Worm (Caenorhabditis elegans) whole organism, L1 larva: ENCODE results near the gene F56D5.3.

Experiments used
- F16B12.6 ChIP-seq: fragments of 150-350 bp; optimal IDR thresholded peaks from 2 replicates; lab custom pipeline; 2014; ENCODE audit warnings: missing biosample characterization, missing genetic modification characterization
- Y116A8C.19 ChIP-seq: sonication (generic microtip); optimal IDR thresholded peaks from 2 replicates; lab custom pipeline; 2016; ENCODE audit warnings: missing compliant biosample characterization, missing genetic modification characterization, borderline replicate concordance
- alr-1 ChIP-seq: fragments of 200-800 bp; sonication (Bioruptor generic); optimal IDR thresholded peaks from 2 replicates; lab custom pipeline; 2018; ENCODE audit warnings: borderline replicate concordance, mild to moderate bottlenecking, missing genetic modification characterization, missing compliant biosample characterization
- ceh-63 ChIP-seq: fragments of 200-800 bp; sonication (Bioruptor generic); optimal IDR thresholded peaks from 2 replicates; lab custom pipeline; 2018; ENCODE audit warnings: mild to moderate bottlenecking, missing genetic modification characterization, missing compliant biosample characterization
- ceh-88 ChIP-seq: fragments of 200-800 bp; sonication (Bioruptor generic); IDR thresholded peaks from 2 replicates; pipeline ENCODE4 v1.3.6; 2022; ENCODE audit warnings: missing genetic modification characterization, missing compliant biosample characterization
- ceh-90 ChIP-seq: sonication (generic microtip); optimal IDR thresholded peaks from 2 replicates; lab custom pipeline; 2016; ENCODE audit warnings: missing genetic modification characterization, missing compliant biosample characterization
- ces-1 ChIP-seq: fragments of 150-350 bp; optimal IDR thresholded peaks from 2 replicates; lab custom pipeline; 2014; ENCODE audit warnings: missing biosample characterization, missing genetic modification reagents, missing genetic modification characterization
- dpl-1 ChIP-seq, 3 experiments: fragments of 150-350 bp in 2 of 3; sonication (generic microtip) in 1 of 3; optimal IDR thresholded peaks; 2 replicates each; lab custom pipeline; 2014 to 2017; ENCODE audit warnings: missing biosample characterization in 3 of 3, missing genetic modification characterization in 3 of 3, missing genetic modification reagents in 3 of 3
- efl-1 ChIP-seq, 4 experiments: fragments of 150-350 bp; optimal IDR thresholded peaks in 3 of 4; peaks in 1 of 4; 1 replicate in 1 of 4; 2 replicates in 3 of 4; lab custom pipeline; 2014; ENCODE audit warnings: missing biosample characterization in 2 of 4, missing genetic modification characterization in 2 of 4, missing genetic modification reagents in 2 of 4
- egl-27 ChIP-seq, 2 experiments: fragments of 150-350 bp in 1 of 2; sonication (generic microtip); optimal IDR thresholded peaks; 3 replicates each; lab custom pipeline; 2017 to 2018; ENCODE audit warnings: missing biosample characterization in 2 of 2, missing genetic modification characterization in 2 of 2, missing genetic modification reagents in 2 of 2
- elt-3 ChIP-seq, 6 experiments: fragments of 150-350 bp in 1 of 6; sonication (generic microtip); optimal IDR thresholded peaks; 2 replicates each; lab custom pipeline; 2017 to 2018; ENCODE audit warnings: missing biosample characterization in 6 of 6, missing genetic modification characterization in 6 of 6, inconsistent platforms in 1 of 6
- fkh-4 ChIP-seq: sonication (generic microtip); optimal IDR thresholded peaks from 2 replicates; lab custom pipeline; 2016; ENCODE audit warnings: missing compliant biosample characterization, missing genetic modification characterization, borderline replicate concordance
- fos-1 ChIP-seq: fragments of 150-350 bp; optimal IDR thresholded peaks from 2 replicates; lab custom pipeline; 2014; ENCODE audit warnings: missing biosample characterization, missing genetic modification characterization
- hlh-17 ChIP-seq: fragments of 200-800 bp; sonication (Bioruptor generic); optimal IDR thresholded peaks from 2 replicates; lab custom pipeline; 2018; ENCODE audit warnings: missing genetic modification characterization, mild to moderate bottlenecking, missing compliant biosample characterization, moderate library complexity, borderline replicate concordance
- hlh-4 ChIP-seq: sonication (generic microtip); optimal IDR thresholded peaks from 2 replicates; lab custom pipeline; 2016; ENCODE audit warnings: mild to moderate bottlenecking, missing genetic modification characterization, missing compliant biosample characterization
- irx-1 ChIP-seq: sonication (generic microtip); optimal IDR thresholded peaks from 2 replicates; lab custom pipeline; 2016; ENCODE audit warnings: missing genetic modification characterization, missing compliant biosample characterization
- jun-1 ChIP-seq: fragments of 150-350 bp; optimal IDR thresholded peaks from 2 replicates; lab custom pipeline; 2014; ENCODE audit warnings: missing biosample characterization, missing genetic modification reagents, missing genetic modification characterization
- lin-14 ChIP-seq: fragments of 200-800 bp; sonication (Bioruptor generic); optimal IDR thresholded peaks from 2 replicates; lab custom pipeline; 2018; ENCODE audit warnings: mild to moderate bottlenecking, missing genetic modification characterization, moderate library complexity, missing compliant biosample characterization
- lin-15B ChIP-seq: fragments of 150-350 bp; sonication (generic microtip); optimal IDR thresholded peaks from 3 replicates; lab custom pipeline; 2014; ENCODE audit warnings: missing biosample characterization, missing genetic modification characterization
- lir-3 ChIP-seq: sonication (generic microtip); optimal IDR thresholded peaks from 2 replicates; lab custom pipeline; 2016; ENCODE audit warnings: mild to moderate bottlenecking, missing genetic modification characterization, moderate library complexity, missing compliant biosample characterization; ENCODE audit not compliant: poor library complexity
- lsy-2 ChIP-seq, 2 experiments: fragments of 150-350 bp; optimal IDR thresholded peaks; 2 replicates each; lab custom pipeline; 2014; ENCODE audit warnings: missing biosample characterization in 2 of 2, missing genetic modification characterization in 2 of 2
- mef-2 ChIP-seq: fragments of 150-350 bp; optimal IDR thresholded peaks from 2 replicates; lab custom pipeline; 2014; ENCODE audit warnings: missing biosample characterization, missing genetic modification characterization
- mep-1 ChIP-seq: fragments of 150-350 bp; optimal IDR thresholded peaks from 2 replicates; lab custom pipeline; 2014; ENCODE audit warnings: missing biosample characterization, missing genetic modification characterization
- nhr-11 ChIP-seq: fragments of 150-350 bp; optimal IDR thresholded peaks from 2 replicates; lab custom pipeline; 2014; ENCODE audit warnings: missing biosample characterization, missing genetic modification characterization
- nhr-20 ChIP-seq: sonication (generic microtip); optimal IDR thresholded peaks from 2 replicates; lab custom pipeline; 2016; ENCODE audit warnings: mild to moderate bottlenecking, missing genetic modification characterization, missing compliant biosample characterization
- nhr-47 ChIP-seq: sonication (generic microtip); optimal IDR thresholded peaks from 2 replicates; lab custom pipeline; 2016; ENCODE audit warnings: mild to moderate bottlenecking, missing genetic modification characterization, moderate library complexity, missing compliant biosample characterization
- nhr-71 ChIP-seq: sonication (generic microtip); optimal IDR thresholded peaks from 2 replicates; lab custom pipeline; 2016; ENCODE audit warnings: mild to moderate bottlenecking, missing genetic modification characterization, moderate library complexity, missing compliant biosample characterization
- nhr-77 ChIP-seq: fragments of 150-350 bp; optimal IDR thresholded peaks from 2 replicates; lab custom pipeline; 2014; ENCODE audit warnings: missing biosample characterization, missing genetic modification characterization
- nhr-84 ChIP-seq: sonication (generic microtip); optimal IDR thresholded peaks from 2 replicates; lab custom pipeline; 2017; ENCODE audit warnings: missing biosample characterization, missing genetic modification characterization
- nhr-90 ChIP-seq: sonication (generic microtip); optimal IDR thresholded peaks from 2 replicates; lab custom pipeline; 2016; ENCODE audit warnings: mild to moderate bottlenecking, missing genetic modification characterization, missing compliant biosample characterization; ENCODE audit not compliant: poor library complexity
- pax-3 ChIP-seq: fragments of 200-800 bp; sonication (Bioruptor generic); optimal IDR thresholded peaks from 2 replicates; lab custom pipeline; 2018; ENCODE audit warnings: mild to moderate bottlenecking, missing genetic modification characterization, moderate library complexity, missing compliant biosample characterization
- rnt-1 ChIP-seq: sonication (generic microtip); optimal IDR thresholded peaks from 2 replicates; lab custom pipeline; 2016; ENCODE audit warnings: mild to moderate bottlenecking, missing genetic modification characterization, moderate library complexity, missing compliant biosample characterization
- skn-1 ChIP-seq: fragments of 150-350 bp; optimal IDR thresholded peaks from 2 replicates; lab custom pipeline; 2014; ENCODE audit warnings: missing biosample characterization, missing genetic modification characterization
- snpc-4 ChIP-seq: fragments of 150-350 bp; optimal IDR thresholded peaks from 2 replicates; lab custom pipeline; 2014; ENCODE audit warnings: missing biosample characterization, missing genetic modification characterization
- swsn-7 ChIP-seq: sonication (generic microtip); optimal IDR thresholded peaks from 2 replicates; lab custom pipeline; 2016; ENCODE audit warnings: missing genetic modification characterization, missing compliant biosample characterization
- tbx-2 ChIP-seq: sonication (generic microtip); optimal IDR thresholded peaks from 2 replicates; lab custom pipeline; 2016; ENCODE audit warnings: missing genetic modification characterization, missing compliant biosample characterization
- unc-130 ChIP-seq: fragments of 150-350 bp; optimal IDR thresholded peaks from 2 replicates; lab custom pipeline; 2017; ENCODE audit warnings: missing biosample characterization, missing genetic modification characterization, inconsistent platforms
- unc-62 ChIP-seq: fragments of 150-350 bp; optimal IDR thresholded peaks from 2 replicates; lab custom pipeline; 2014; ENCODE audit warnings: missing biosample characterization, missing genetic modification reagents, missing genetic modification characterization
- vab-15 ChIP-seq: sonication (generic microtip); optimal IDR thresholded peaks from 2 replicates; lab custom pipeline; 2017; ENCODE audit warnings: missing genotype, mild to moderate bottlenecking, missing genetic modification characterization, missing compliant biosample characterization
- xbp-1 ChIP-seq: sonication (generic microtip); optimal IDR thresholded peaks from 2 replicates; lab custom pipeline; 2016; ENCODE audit warnings: missing genetic modification characterization, missing compliant biosample characterization
- ztf-4 ChIP-seq: fragments of 150-350 bp; optimal IDR thresholded peaks from 2 replicates; lab custom pipeline; 2014; ENCODE audit warnings: missing biosample characterization, missing genetic modification characterization

F56D5.3 gene

DNA sequence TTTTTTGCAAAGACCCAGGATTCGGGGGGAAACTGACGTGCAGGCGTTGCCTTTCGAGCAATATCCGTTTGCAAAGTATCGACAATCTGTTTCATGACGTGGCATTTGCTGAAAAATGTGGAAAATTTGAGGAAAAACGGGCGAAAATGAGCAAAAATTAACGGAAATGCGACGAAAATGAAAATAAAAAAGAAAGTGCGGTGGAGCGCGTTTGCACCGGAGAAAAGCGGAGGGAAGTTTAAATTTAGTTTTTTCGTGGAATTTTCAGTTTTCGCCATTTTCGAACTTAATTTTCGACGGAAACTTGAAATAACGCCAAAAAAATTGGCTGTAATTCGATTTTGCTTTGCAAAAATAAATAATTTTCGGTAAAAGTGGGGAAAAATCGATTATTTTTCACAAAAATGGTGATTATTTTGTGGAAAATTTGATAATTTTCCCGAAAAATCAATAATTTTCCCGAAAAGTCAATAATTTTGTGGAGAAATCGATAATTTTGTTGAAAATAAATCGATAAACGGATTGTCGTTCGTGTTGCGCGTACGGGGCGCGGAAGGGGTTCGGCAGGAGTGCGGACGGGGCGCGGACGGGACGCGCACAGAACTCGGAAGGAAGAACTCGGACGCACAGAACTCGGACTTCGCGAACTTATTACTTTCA lies 6.5 kb downstream of the F56D5.3 start (continued):
- TF ChIP-seq mep-1 (tag; lab: Kevin White, UChicago) = no peak
- TF ChIP-seq unc-130 (tag; lab: Kevin White, UChicago) = no peak
- TF ChIP-seq nhr-20 (tag; lab: Kevin White, UChicago) = no peak
- peak; percentile 10 for TF ChIP-seq swsn-7 (tag; lab: Kevin White, UChicago)
- no peak for TF ChIP-seq lir-3 (tag; lab: Kevin White, UChicago)
- TF ChIP-seq fos-1 (tag; lab: Kevin White, UChicago) = no peak
- no peak for TF ChIP-seq vab-15 (tag; lab: Kevin White, UChicago)
- peak; percentile 45 for TF ChIP-seq xbp-1 (tag; lab: Kevin White, UChicago)
- TF ChIP-seq alr-1 (tag; lab: Kevin White, UChicago) = no peak
- TF ChIP-seq nhr-90 (tag; lab: Kevin White, UChicago) = no peak
- TF ChIP-seq egl-27 (tag; optimal IDR thresholded peaks at IDR 0.05; lab: Kevin White, UChicago) = no peak
- TF ChIP-seq lin-14 (GFP tag; lab: Kevin White, UChicago) = no peak
- no peak for TF ChIP-seq ztf-4
- TF ChIP-seq lsy-2 (tag; optimal IDR thresholded peaks at IDR 0.05; lab: Kevin White, UChicago) = peak in 1 of 2 experiments; percentile 39
- no peak for TF ChIP-seq nhr-11 (tag; lab: Kevin White, UChicago)
- TF ChIP-seq fkh-4 (tag; lab: Kevin White, UChicago) = no peak
- TF ChIP-seq unc-62 = no peak
- TF ChIP-seq dpl-1 (GFP tag; optimal IDR thresholded peaks at IDR 0.05; lab: Kevin White, UChicago) = peak; percentile 87 to 90 (median 90)
- peak; percentile 57 for TF ChIP-seq nhr-47 (tag; lab: Kevin White, UChicago)
- no peak for TF ChIP-seq snpc-4
- no peak for TF ChIP-seq ceh-88 (GFP tag; lab: Robert Waterston, UW)
- TF ChIP-seq F16B12.6 (tag; lab: Kevin White, UChicago) = no peak
- TF ChIP-seq efl-1 (optimal IDR thresholded peaks at IDR 0.05; lab: Kevin White, UChicago) = peak; percentile 93 to 96
- peak; percentile 92 to 99 for TF ChIP-seq efl-1 (GFP tag; optimal IDR thresholded peaks at IDR 0.05 in 1 of 2; lab: Kevin White, UChicago)
- no peak for TF ChIP-seq ceh-90
- no peak for TF ChIP-seq jun-1
- no peak for TF ChIP-seq skn-1 (tag; lab: Kevin White, UChicago)
- peak; percentile 38 for TF ChIP-seq irx-1 (tag; lab: Kevin White, UChicago)
- peak; percentile 22 for TF ChIP-seq tbx-2 (tag; lab: Kevin White, UChicago)
- no peak for TF ChIP-seq Y116A8C.19
- no peak for TF ChIP-seq elt-3 (tag; optimal IDR thresholded peaks at IDR 0.05; lab: Kevin White, UChicago)
- TF ChIP-seq mef-2 (tag; lab: Kevin White, UChicago) = no peak
- TF ChIP-seq nhr-71 (tag; lab: Kevin White, UChicago) = peak; percentile 49
- TF ChIP-seq hlh-4 (tag; lab: Kevin White, UChicago) = no peak
- TF ChIP-seq pax-3 (tag; lab: Kevin White, UChicago) = no peak
- TF ChIP-seq ceh-63 (GFP tag; lab: Kevin White, UChicago) = no peak
- no peak for TF ChIP-seq nhr-77 (tag; lab: Kevin White, UChicago)
- TF ChIP-seq nhr-84 (tag; lab: Kevin White, UChicago) = no peak
- TF ChIP-seq ces-1 = no peak
- peak; percentile 45 for TF ChIP-seq rnt-1
- no peak for TF ChIP-seq hlh-17 (GFP tag; lab: Kevin White, UChicago)

DNA sequence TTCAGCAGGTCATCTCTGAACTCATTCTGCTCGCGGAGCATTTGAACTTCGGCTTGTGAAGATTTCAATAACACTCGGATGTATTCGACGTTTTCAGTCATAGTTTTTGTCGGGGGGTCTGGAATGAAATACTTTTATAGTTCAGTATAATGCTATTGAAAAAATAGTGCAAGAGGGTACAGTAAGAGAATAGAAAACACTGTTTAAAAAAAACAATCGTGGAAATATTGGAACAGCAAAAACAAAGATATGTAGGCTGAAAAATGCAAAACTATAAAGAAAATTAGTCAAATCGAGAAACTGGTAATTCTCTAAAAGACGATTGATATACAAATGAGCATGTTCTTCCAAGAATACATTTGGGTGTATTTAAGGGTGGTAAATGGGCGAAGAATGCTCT lies 10.6 kb downstream of the F56D5.3 start, which contains the start of gene F56D5.5:
F56D5.5 (minus strand) TSS at position 101 of the 400 bp plus-strand sequence.
- no peak for TF ChIP-seq lin-15B
